Fruit fly (Drosophila melanogaster): ENCODE measurements around the gene CG5921.

Gene CG5921

DNA sequence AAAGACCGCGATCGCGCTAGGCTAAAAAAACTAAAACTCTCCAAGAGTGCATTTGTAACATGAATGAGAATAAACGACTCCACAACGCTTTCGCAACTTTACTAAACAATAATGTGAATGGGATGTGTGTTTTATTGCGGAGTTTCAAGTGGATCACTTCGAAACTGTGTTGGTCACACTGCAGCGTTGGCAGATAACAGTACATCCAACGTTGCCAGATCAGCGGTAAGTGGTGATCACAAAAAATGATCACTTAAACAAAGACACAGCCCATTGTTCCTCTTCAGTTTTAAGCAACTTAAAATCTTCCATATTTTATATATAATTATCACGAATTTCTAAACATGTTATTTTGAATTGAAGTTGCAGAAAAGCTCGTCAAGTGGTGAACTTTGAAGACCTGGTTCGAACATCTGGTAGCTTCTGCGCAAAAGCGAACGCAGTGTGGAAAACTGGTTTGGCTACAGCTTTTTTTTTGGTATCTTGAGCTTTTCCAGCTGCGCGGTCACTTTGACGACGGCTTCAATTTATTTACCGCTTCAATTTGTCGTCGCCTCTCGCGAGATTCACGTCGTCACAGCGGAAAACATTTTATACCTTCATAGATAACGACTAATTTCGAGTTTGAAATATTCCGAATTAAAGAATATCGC is at the start of gene CG5921:
TSS of gene CG5921 (plus strand) at position 547 of the 653 bp plus-strand sequence.
- TF ChIP-seq CG17801 (GFP tag; optimal IDR thresholded peaks at IDR 0.05; ENCODE audit: partially characterized antibody): no peak

DNA sequence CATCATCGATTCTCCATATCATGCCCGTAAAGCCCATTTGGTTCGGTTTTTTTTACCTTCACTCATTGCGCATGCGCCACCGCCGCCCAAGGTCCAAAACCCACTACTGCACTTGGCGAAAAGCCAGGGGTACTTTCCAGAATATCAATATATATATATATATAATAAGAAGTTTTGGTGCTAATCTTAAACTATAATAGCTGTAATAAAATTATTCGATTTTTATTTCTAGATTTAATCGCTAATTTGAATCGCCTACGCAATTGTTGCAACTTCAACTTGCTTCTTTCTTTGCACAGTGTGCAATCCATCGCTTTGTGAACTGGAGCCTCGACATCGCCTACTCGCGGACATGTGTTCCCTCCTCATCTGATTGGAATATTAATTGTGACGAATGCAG is 46.8 kb upstream of the CG5921 start:
- no peak for TF ChIP-seq CG17801 (GFP tag; optimal IDR thresholded peaks at IDR 0.05; ENCODE audit: partially characterized antibody)

DNA sequence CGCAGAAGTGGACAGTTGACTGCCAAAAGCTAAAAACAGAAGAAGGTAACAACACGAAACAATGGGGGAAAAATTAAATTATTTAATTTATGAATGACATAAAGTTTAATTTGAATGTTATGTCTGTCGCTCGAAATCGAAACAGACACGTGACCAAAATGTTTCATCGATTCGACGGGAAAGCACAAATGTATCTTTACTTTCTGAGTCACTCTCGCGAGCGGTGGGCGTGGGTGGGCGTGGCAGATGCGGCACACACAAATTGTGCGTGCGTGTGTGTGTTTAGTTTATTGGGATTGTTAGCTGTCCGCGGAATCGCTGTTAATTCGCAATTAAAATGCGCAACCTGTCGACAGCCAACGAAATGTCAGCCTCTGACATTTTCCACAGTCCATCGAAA is 43.1 kb upstream of the CG5921 start:
- no peak for TF ChIP-seq CG17801 (GFP tag; optimal IDR thresholded peaks at IDR 0.05; ENCODE audit: partially characterized antibody)

DNA sequence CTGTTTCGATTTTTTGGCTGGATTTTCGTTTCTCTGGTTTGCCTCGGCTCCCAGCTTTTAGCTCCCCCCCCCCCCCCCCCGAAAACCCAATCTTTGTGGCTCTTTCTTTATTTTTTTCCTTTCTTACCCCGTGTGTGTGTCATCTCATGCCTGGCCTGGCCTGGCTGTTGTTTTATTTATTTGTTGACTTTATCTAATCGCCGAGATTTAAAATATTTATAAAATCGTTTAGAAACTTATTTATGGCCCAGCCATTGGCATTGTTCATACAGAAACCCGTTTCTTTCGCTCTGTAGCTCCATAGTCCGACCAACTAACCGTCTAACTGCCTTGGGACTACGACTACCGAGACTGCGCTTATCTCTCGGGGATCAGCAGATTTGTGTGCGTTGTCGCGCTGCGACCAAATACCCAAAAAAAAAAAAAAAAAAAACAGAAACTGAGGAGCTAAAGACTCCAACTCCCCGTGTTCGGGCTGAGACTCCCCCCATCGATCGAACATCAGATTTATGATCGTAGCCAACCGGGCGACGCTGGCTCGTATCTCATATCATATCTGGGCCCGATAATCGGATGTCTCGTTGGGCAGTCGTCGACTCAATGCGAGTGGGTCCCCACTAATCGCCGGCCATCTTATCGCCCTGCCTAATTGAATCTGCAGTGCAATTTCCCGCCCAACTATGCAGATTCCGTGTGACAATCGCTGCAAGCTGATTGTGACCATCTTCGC is 39.9 kb upstream of the CG5921 start:
- TF ChIP-seq CG17801 (GFP tag; optimal IDR thresholded peaks at IDR 0.05; ENCODE audit: partially characterized antibody): no peak

DNA sequence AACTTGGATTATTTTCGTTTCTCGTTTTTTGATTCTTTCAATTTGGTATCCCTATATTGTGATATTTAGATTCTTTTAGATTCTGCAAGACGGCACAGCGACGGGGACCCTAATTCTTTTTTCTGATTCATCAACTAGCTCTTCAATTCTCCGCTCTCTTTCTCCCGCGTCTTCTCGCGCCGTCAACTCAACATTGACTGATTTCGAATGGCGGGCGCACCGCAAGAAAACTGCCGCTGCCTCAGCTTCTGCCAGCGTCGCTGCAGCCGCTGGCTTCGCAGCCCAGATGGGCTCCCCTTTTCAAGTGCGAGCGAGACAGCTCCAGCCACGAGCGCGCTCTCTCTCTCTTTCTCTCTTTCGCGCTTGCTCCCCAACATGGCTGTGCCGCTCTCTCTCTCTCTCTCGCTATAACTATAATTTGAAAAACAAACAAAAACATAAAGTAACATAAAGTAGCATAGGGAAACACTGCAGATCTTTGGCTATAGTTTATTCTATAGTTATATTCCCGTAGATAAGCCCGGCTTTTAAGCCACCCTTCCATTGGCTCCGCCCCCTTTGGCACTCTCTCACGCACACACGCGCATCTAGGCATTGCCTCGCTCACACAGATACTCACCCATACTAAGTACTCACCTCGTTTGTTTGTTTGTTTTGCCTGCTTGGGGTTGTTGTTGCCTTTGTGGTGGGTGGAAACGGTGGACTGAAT is 37.5 kb upstream of the CG5921 start, which contains the start of gene mab-21:
TSS of gene mab-21 (minus strand) at position 206 of the 709 bp plus-strand sequence.
- TF ChIP-seq CG17801 (GFP tag; optimal IDR thresholded peaks at IDR 0.05; ENCODE audit: partially characterized antibody): no peak

DNA sequence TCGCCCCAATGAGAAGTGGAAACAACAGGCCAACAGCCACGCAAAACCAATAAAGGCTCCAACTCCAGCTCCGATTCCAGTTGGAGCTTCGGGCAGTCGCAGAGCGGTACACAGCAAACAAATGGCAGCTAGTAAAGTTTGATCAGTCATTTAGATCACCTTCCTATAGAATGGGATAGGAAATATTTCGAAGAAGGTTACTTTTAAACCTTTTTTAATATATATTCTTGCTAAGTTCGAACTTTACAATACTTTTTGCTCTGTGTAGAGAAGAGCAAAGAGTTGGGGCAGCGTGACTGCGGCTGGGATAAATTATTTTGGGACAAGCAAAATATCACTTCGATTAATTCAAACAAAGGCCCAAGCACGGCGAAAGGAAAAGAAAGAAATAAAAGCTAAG is 30.4 kb upstream of the CG5921 start:
- TF ChIP-seq CG17801 (GFP tag; optimal IDR thresholded peaks at IDR 0.05; ENCODE audit: partially characterized antibody): no peak

DNA sequence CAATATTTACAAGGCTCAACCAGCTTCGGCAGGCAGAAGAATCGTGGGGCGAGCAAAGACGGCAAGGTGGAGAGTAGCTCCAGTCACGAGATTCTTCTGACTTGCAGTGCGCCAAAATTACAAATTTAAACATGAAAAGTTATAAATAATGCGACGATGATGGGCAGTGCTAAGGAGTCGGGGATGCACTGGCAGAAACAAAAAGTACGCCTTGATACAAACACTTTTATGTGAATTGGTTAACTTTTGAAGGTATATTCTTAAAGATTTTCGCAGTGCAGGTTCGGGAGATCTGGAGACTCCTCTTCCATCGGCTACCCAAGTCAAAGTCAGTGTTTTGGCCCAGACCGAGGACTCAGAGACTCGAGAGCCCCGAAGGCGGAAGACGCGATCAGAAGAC is 29.2 kb upstream of the CG5921 start:
- no peak for TF ChIP-seq CG17801 (GFP tag; optimal IDR thresholded peaks at IDR 0.05; ENCODE audit: partially characterized antibody)

DNA sequence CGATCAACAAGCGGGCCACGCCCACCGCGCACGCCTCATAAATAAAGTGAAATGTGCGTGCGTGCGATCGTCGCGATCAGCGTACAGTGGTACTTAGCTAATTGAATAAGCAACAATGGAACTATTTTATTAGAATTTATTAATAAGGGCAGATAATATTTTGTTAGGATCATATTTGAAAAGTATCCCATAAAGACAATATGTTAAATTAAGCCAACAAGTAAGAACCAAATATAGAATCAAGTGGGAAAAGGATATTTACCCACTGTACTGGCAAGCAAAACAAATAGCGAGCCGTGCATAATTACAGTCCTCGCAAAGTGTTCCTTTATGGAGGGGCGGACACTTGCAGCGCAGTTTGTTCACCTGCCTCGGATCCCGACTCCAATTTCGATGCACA is 28.5 kb upstream of the CG5921 start:
- no peak for TF ChIP-seq CG17801 (GFP tag; optimal IDR thresholded peaks at IDR 0.05; ENCODE audit: partially characterized antibody)

DNA sequence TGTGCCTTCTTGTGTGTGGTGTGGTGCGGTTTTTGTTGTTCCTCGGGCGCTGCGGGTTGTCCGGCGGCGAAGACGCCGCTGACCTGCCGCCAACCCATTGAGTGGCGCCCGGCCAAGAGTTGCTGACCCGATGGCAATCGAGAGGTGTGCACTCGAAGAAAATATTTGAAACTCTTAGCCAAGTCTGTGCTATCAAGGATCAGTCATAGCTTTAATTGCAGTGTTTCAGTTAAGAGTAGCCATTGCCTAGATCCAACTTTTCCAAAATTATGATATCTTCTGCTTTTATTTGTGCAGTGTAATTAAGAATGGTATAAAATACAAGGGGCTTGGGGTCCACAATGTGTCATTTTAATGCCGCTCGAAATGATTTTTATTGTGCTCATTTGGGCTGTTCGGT is 26.0 kb upstream of the CG5921 start:
- TF ChIP-seq CG17801 (GFP tag; optimal IDR thresholded peaks at IDR 0.05; ENCODE audit: partially characterized antibody): no peak

DNA sequence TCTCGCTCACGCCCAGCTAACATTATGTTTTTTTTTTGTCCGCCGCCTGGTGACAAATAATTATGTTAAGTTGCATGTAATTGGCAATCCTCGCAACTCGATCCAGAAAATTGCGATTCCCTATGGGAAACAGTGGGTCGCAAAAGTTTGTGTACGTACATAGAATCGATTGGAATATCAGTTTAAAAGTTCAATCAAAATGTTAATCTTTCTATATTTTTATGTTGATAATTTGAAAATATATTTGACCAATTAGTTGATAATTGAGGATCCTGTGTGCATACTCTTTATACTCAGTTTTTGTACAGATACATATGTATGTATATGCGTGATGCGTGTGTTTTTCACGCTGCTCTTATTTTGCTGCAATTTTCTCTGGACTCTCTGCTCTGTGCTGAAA is 22.8 kb upstream of the CG5921 start:
- no peak for TF ChIP-seq CG17801 (GFP tag; optimal IDR thresholded peaks at IDR 0.05; ENCODE audit: partially characterized antibody)

DNA sequence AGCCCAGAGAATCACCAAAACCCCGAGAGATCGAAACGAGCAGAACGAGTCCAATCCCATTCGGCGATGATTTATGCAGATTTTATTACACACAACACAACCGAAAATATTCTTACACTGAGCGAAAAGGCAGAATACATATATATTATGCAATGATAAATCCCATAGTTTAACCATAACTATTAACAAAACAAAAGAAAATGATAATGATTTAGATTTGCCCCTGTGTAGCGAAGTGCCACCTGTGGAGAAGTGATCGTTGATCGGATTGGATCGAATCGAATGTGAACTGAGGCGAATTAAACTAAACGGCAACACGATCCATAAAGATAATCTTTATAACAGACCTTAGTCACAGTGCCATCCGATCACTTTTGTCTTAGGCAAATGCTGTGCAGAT is 21.6 kb upstream of the CG5921 start:
- TF ChIP-seq CG17801 (GFP tag; optimal IDR thresholded peaks at IDR 0.05; ENCODE audit: partially characterized antibody): no peak

DNA sequence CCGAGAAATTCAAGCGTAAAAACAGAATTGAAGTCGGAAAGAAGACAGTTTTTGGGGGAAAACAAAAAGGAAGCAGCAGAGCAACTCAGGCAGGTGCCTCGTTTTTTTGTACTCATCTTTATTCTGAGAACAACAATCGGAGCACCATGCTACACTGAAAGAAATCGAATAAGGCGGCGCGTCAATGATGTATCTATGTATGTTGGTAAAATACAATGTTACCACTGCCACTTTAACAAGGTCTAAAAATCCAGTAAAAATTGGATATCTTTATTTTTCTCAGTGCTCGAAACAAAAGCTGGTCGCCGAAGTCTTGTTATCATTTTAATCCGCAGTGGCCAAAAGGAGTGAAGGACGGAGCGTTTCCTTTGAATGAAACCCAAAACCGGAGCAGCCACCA is 20.6 kb upstream of the CG5921 start:
- TF ChIP-seq CG17801 (GFP tag; optimal IDR thresholded peaks at IDR 0.05; ENCODE audit: partially characterized antibody): no peak

DNA sequence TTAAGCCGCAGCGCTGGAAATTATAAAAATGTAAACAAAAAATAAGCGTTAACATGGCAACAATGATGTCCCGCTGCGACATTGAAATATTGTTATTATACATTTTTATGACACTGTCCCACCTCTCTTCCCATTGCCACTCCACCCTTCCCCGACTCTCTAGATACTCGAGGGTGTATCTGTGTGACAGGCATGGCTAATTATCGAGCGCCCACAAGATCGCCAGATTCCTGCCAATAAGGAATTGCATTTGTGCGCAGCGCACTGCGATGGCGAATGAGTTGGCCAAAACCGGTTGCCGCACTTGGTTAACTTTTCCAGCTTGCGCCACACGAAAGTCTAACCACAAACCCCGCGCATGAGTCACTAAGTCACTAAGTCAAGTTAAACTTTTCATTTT is 20.0 kb upstream of the CG5921 start:
- no peak for TF ChIP-seq CG17801 (GFP tag; optimal IDR thresholded peaks at IDR 0.05; ENCODE audit: partially characterized antibody)

DNA sequence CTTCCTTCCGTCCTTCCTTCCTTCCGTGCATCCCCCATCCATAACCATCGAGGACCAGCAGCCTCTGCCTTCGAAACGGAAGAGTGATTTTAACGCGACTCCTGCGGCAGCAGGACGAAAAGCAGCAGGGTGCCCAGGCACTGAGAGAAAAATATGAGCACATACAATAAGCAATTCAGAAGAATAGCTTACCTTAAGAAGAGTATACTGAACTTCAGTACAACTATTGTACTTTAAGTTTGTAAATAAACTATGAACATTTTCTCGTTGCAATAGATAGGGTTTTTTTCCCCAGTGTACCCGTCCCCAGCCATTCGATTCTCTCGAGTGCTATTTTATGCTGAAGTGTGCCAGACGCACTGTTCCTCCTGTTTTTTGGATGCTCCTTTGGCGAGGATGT is 18.9 kb upstream of the CG5921 start:
- TF ChIP-seq CG17801 (GFP tag; optimal IDR thresholded peaks at IDR 0.05; ENCODE audit: partially characterized antibody): no peak

DNA sequence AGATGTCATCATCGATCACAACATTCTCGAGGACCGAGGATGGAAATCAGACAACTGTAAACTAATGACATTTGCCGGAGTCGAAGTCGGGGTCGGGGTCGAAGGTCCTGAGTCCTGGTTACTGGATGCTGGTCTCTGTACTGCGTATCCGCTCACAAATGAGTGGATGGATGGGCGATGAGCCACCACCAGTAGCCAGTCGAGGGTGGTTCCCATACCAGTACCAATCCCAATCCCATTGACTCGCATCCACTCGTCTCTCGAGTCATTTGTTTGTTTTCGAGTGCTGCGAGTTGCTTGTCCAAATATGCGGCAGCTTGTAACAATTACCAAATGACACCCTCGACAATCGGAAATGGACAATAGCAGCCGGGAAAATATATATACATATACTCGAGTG is 17.8 kb upstream of the CG5921 start:
- TF ChIP-seq CG17801 (GFP tag; optimal IDR thresholded peaks at IDR 0.05; ENCODE audit: partially characterized antibody): no peak

DNA sequence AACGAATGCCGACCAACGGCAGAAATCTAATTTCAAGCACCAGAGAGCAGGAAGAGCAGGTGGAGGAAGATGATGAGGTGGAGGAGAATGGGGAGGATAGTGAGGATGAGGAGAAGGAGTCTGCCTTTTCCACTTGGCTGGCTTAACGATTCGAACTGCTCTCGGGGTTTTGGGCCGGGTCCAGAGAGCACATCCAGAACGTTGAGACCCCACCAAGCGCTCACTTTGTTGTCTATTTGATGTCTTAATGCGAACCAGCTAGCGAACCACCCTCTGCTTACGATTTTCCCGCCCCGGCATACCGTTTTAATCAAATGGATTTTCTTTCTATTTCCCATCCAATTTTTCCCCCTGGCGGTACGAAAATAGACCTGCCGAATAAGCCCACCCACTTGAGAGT is 15.9 kb upstream of the CG5921 start:
- TF ChIP-seq CG17801 (GFP tag; optimal IDR thresholded peaks at IDR 0.05; ENCODE audit: partially characterized antibody): no peak

Measured in ovary, adult (tissue).